Fruit fly (Drosophila melanogaster) whole organism, embryonic: ENCODE results near the gene GC2.

Experiments
- Antp ChIP-seq: fragments of 200-800 bp; sonication (Bioruptor generic); optimal IDR thresholded peaks from 3 replicates; lab custom pipeline; 2016; ENCODE audit warnings: missing biosample characterization, missing genetic modification characterization
- Asciz ChIP-seq: fragments of 200-800 bp; sonication (Bioruptor generic); optimal IDR thresholded peaks from 2 replicates; lab custom pipeline; 2017; ENCODE audit warnings: missing biosample characterization, mild to moderate bottlenecking, missing genetic modification characterization, missing genetic modification reagents
- CG10267 ChIP-seq: fragments of 200-800 bp; sonication (Bioruptor generic); optimal IDR thresholded peaks from 2 replicates; lab custom pipeline; 2018; ENCODE audit warnings: missing biosample characterization, mild to moderate bottlenecking, missing genetic modification characterization, moderate library complexity
- CG10274 ChIP-seq: fragments of 200-800 bp; sonication (Bioruptor generic); optimal IDR thresholded peaks from 3 replicates; lab custom pipeline; 2017; ENCODE audit warnings: missing biosample characterization, mild to moderate bottlenecking, missing genetic modification characterization
- CG11696 ChIP-seq: fragments of 200-800 bp; sonication (Bioruptor generic); IDR thresholded peaks from 2 replicates; pipeline ENCODE4 v1.3.6; 2022; ENCODE audit warnings: missing biosample characterization, missing genetic modification characterization
- CG15269 ChIP-seq: fragments of 200-800 bp; sonication (Bioruptor generic); optimal IDR thresholded peaks from 2 replicates; lab custom pipeline; 2018; ENCODE audit warnings: missing biosample characterization, mild to moderate bottlenecking, missing genetic modification characterization, moderate library complexity
- CG17612 ChIP-seq: fragments of 200-800 bp; sonication (Bioruptor generic); IDR thresholded peaks from 2 replicates; pipeline ENCODE4 v1.3.6; 2022; ENCODE audit warnings: missing biosample characterization, missing genetic modification characterization
- CG1792 ChIP-seq: fragments of 200-800 bp; sonication (Bioruptor generic); optimal IDR thresholded peaks from 2 replicates; lab custom pipeline; 2016; ENCODE audit warnings: missing biosample characterization, missing genetic modification characterization
- CG3065 ChIP-seq: fragments of 200-800 bp; sonication (Bioruptor generic); optimal IDR thresholded peaks from 2 replicates; lab custom pipeline; 2016; ENCODE audit warnings: missing biosample characterization, missing genetic modification characterization
- CG3407 ChIP-seq: fragments of 200-800 bp; sonication (Bioruptor generic); optimal IDR thresholded peaks from 2 replicates; lab custom pipeline; 2018; ENCODE audit warnings: missing biosample characterization, mild to moderate bottlenecking, missing genetic modification characterization
- CG34224 ChIP-seq: fragments of 200-800 bp; sonication (Bioruptor generic); IDR thresholded peaks from 3 replicates; pipeline ENCODE4 v1.3.6; 2022; ENCODE audit warnings: missing biosample characterization, missing genetic modification characterization; ENCODE audit not compliant: partially characterized antibody
- CG5953 ChIP-seq: fragments of 200-800 bp; sonication (Bioruptor generic); IDR thresholded peaks from 2 replicates; pipeline ENCODE4 v1.3.6; 2022; ENCODE audit warnings: missing biosample characterization, missing genetic modification characterization
- CG6854 ChIP-seq: fragments of 200-800 bp; sonication (Bioruptor generic); optimal IDR thresholded peaks from 3 replicates; lab custom pipeline; 2017; ENCODE audit warnings: missing biosample characterization, mild to moderate bottlenecking, missing genetic modification characterization
- CG7987 ChIP-seq: fragments of 200-800 bp; sonication (Bioruptor generic); optimal IDR thresholded peaks from 2 replicates; lab custom pipeline; 2018; ENCODE audit warnings: missing biosample characterization, mild to moderate bottlenecking, missing genetic modification characterization, moderate library complexity
- CG8281 ChIP-seq: fragments of 200-800 bp; sonication (Bioruptor generic); optimal IDR thresholded peaks from 2 replicates; lab custom pipeline; 2018; ENCODE audit warnings: missing biosample characterization, mild to moderate bottlenecking, missing genetic modification characterization, moderate library complexity
- CG9437 ChIP-seq: fragments of 200-800 bp; sonication (Bioruptor generic); optimal IDR thresholded peaks from 2 replicates; lab custom pipeline; 2018; ENCODE audit warnings: missing biosample characterization, mild to moderate bottlenecking, missing genetic modification characterization
- CG9727 ChIP-seq: fragments of 200-800 bp; sonication (Bioruptor generic); optimal IDR thresholded peaks from 3 replicates; lab custom pipeline; 2017; ENCODE audit warnings: missing biosample characterization, mild to moderate bottlenecking, missing genetic modification characterization
- CrebB ChIP-seq: fragments of 200-800 bp; sonication (Bioruptor generic); optimal IDR thresholded peaks from 3 replicates; lab custom pipeline; 2018; ENCODE audit warnings: missing biosample characterization, mild to moderate bottlenecking, missing genetic modification characterization
- Dek ChIP-seq: fragments of 200-800 bp; sonication (Bioruptor generic); optimal IDR thresholded peaks from 3 replicates; lab custom pipeline; 2019; ENCODE audit warnings: missing biosample characterization, mild to moderate bottlenecking, missing genetic modification characterization, moderate library complexity
- Dfd ChIP-seq, 2 experiments: fragments of >200 bp; optimal IDR thresholded peaks; 2 replicates each; lab custom pipeline; 2017; ENCODE audit warnings: missing biosample characterization in 2 of 2, missing genetic modification characterization in 2 of 2
- Elba2 ChIP-seq: fragments of 200-800 bp; sonication (Bioruptor generic); optimal IDR thresholded peaks from 3 replicates; lab custom pipeline; 2016; ENCODE audit warnings: missing biosample characterization, missing genetic modification characterization
- Ets97D ChIP-seq: fragments of 200-800 bp; sonication (Bioruptor generic); optimal IDR thresholded peaks from 3 replicates; lab custom pipeline; 2016; ENCODE audit warnings: missing biosample characterization, missing genetic modification characterization
- Hsf ChIP-seq: fragments of 200-800 bp; sonication (Bioruptor generic); optimal IDR thresholded peaks from 3 replicates; lab custom pipeline; 2016; ENCODE audit warnings: missing biosample characterization, missing genetic modification characterization
- MBD-R2 ChIP-seq: fragments of 200-800 bp; sonication (Bioruptor generic); IDR thresholded peaks from 2 replicates; pipeline ENCODE4 v1.3.6; 2022; ENCODE audit warnings: missing biosample characterization, missing genetic modification characterization
- MTF-1 ChIP-seq: fragments of 200-800 bp; sonication (Bioruptor generic); optimal IDR thresholded peaks from 2 replicates; lab custom pipeline; 2018; ENCODE audit warnings: missing biosample characterization, mild to moderate bottlenecking, missing genetic modification characterization, borderline replicate concordance
- Max ChIP-seq: fragments of 200-800 bp; sonication (Bioruptor generic); optimal IDR thresholded peaks from 2 replicates; lab custom pipeline; 2016; ENCODE audit warnings: missing biosample characterization, mild to moderate bottlenecking, missing genetic modification characterization
- Med ChIP-seq: fragments of 200-800 bp; sonication (Bioruptor generic); peaks from one replicate; lab custom pipeline; 2016; ENCODE audit warnings: missing biosample characterization, missing genetic modification characterization, mild to moderate bottlenecking, inconsistent platforms, moderate library complexity
- Myb ChIP-seq: fragments of 200-800 bp; sonication (Bioruptor generic); optimal IDR thresholded peaks from 2 replicates; lab custom pipeline; 2016; ENCODE audit warnings: missing biosample characterization, missing genetic modification characterization
- Nf-YA ChIP-seq: fragments of 200-800 bp; sonication (Bioruptor generic); IDR thresholded peaks from 2 replicates; pipeline ENCODE4 v1.3.6; 2022; ENCODE audit warnings: missing biosample characterization, missing genetic modification characterization
- Opbp ChIP-seq: fragments of 200-800 bp; sonication (Bioruptor generic); IDR thresholded peaks from 3 replicates; pipeline ENCODE4 v1.3.6; 2022; ENCODE audit warnings: missing biosample characterization, missing genetic modification characterization; ENCODE audit not compliant: partially characterized antibody
- Rfx ChIP-seq: fragments of 200-800 bp; sonication (Bioruptor generic); IDR thresholded peaks from 2 replicates; pipeline ENCODE4 v1.3.6; 2022; ENCODE audit warnings: missing biosample characterization, missing genetic modification characterization
- TFAM ChIP-seq: fragments of 200-800 bp; sonication (Bioruptor generic); optimal IDR thresholded peaks from 2 replicates; lab custom pipeline; 2017; ENCODE audit warnings: missing biosample characterization, missing genetic modification characterization, inconsistent platforms
- ab ChIP-seq: fragments of 200-800 bp; sonication (Bioruptor generic); optimal IDR thresholded peaks from 2 replicates; lab custom pipeline; 2016; ENCODE audit warnings: missing biosample characterization, missing genetic modification characterization
- amos ChIP-seq: fragments of 200-800 bp; sonication (Bioruptor generic); IDR thresholded peaks from 2 replicates; pipeline ENCODE4 v1.3.6; 2022; ENCODE audit warnings: missing biosample characterization, missing genetic modification characterization; ENCODE audit not compliant: partially characterized antibody
- bab2 ChIP-seq: fragments of 200-800 bp; sonication (Bioruptor generic); optimal IDR thresholded peaks from 2 replicates; lab custom pipeline; 2016; ENCODE audit warnings: missing biosample characterization, missing genetic modification characterization
- cad ChIP-seq: fragments of >200 bp; optimal IDR thresholded peaks from 2 replicates; lab custom pipeline; 2017; ENCODE audit warnings: missing biosample characterization, missing genetic modification characterization
- cwo ChIP-seq: fragments of 200-800 bp; sonication (Bioruptor generic); optimal IDR thresholded peaks from 3 replicates; lab custom pipeline; 2017; ENCODE audit warnings: missing biosample characterization, missing genetic modification characterization, mild to moderate bottlenecking, moderate library complexity, missing genetic modification reagents
- exex ChIP-seq: fragments of 200-800 bp; sonication (Bioruptor generic); optimal IDR thresholded peaks from 4 replicates; lab custom pipeline; 2018; ENCODE audit warnings: missing biosample characterization, mild to moderate bottlenecking, missing genetic modification characterization, moderate library complexity
- gfzf ChIP-seq: fragments of 200-800 bp; sonication (Bioruptor generic); optimal IDR thresholded peaks from 2 replicates; lab custom pipeline; 2016; ENCODE audit warnings: missing biosample characterization, mild to moderate bottlenecking, missing genetic modification characterization, moderate library complexity
- h ChIP-seq: fragments of >200 bp; optimal IDR thresholded peaks from 2 replicates; lab custom pipeline; 2017
- hbn ChIP-seq: fragments of 200-800 bp; sonication (Bioruptor generic); IDR thresholded peaks from 2 replicates; pipeline ENCODE4 v1.3.6; 2022; ENCODE audit warnings: missing biosample characterization, missing genetic modification characterization; ENCODE audit not compliant: partially characterized antibody
- ind ChIP-seq: fragments of 200-800 bp; sonication (Bioruptor generic); optimal IDR thresholded peaks from 3 replicates; lab custom pipeline; 2016; ENCODE audit warnings: missing biosample characterization, missing genetic modification characterization
- kah ChIP-seq: fragments of 200-800 bp; sonication (Bioruptor generic); optimal IDR thresholded peaks from 2 replicates; lab custom pipeline; 2018; ENCODE audit warnings: missing biosample characterization, mild to moderate bottlenecking, missing genetic modification characterization
- mam ChIP-seq: fragments of 200-800 bp; sonication (Bioruptor generic); optimal IDR thresholded peaks from 3 replicates; lab custom pipeline; 2016; ENCODE audit warnings: missing biosample characterization, missing genetic modification characterization
- otp ChIP-seq: fragments of 200-800 bp; sonication (Bioruptor generic); IDR thresholded peaks from 3 replicates; pipeline ENCODE4, ENCODE4 v1.3.6; 2022; ENCODE audit warnings: missing biosample characterization, missing genetic modification characterization
- p53 ChIP-seq: fragments of 200-800 bp; sonication (Bioruptor generic); optimal IDR thresholded peaks from 2 replicates; lab custom pipeline; 2016; ENCODE audit warnings: missing biosample characterization, missing genetic modification characterization
- sens ChIP-seq: fragments of 200-800 bp; sonication (Bioruptor generic); peaks from one replicate; lab custom pipeline; 2016; ENCODE audit warnings: missing biosample characterization, missing genetic modification characterization
- seq ChIP-seq: fragments of 200-800 bp; sonication (Bioruptor generic); IDR thresholded peaks from 2 replicates; pipeline ENCODE4 v1.3.6; 2022; ENCODE audit warnings: missing biosample characterization, missing genetic modification characterization
- trh ChIP-seq: fragments of 200-800 bp; sonication (Bioruptor generic); optimal IDR thresholded peaks from 2 replicates; lab custom pipeline; 2016; ENCODE audit warnings: missing biosample characterization, missing genetic modification characterization
- wek ChIP-seq: fragments of 200-800 bp; sonication (Bioruptor generic); optimal IDR thresholded peaks from 3 replicates; lab custom pipeline; 2018; ENCODE audit warnings: missing biosample characterization, mild to moderate bottlenecking, missing genetic modification characterization, moderate library complexity
- zen ChIP-seq: fragments of 200-800 bp; sonication (Bioruptor generic); optimal IDR thresholded peaks from 3 replicates; lab custom pipeline; 2018; ENCODE audit warnings: missing biosample characterization, mild to moderate bottlenecking, missing genetic modification characterization, moderate library complexity

The GC2 gene

dm6 chr3R:11962739-11963214, 8.7 kb upstream of the GC2 start, which contains the start of the genes CG3281 and aurA (continued):
- TF ChIP-seq amos (peak; percentile 97), Antp (peak; percentile 72), otp (GFP tag; lab: Robert Waterston, UW) (no peak), gfzf (peak; percentile 43), Max (GFP tag; lab: Kevin White, UChicago) (peak; percentile 69), TFAM (GFP tag; lab: Kevin White, UChicago) (no peak), CG15269 (peak; percentile 64), seq (no peak), MBD-R2 (peak; percentile 71), wek (GFP tag; lab: Kevin White, UChicago) (no peak), CG17612 (GFP tag; lab: Robert Waterston, UW) (no peak), CG7987 (GFP tag; lab: Kevin White, UChicago) (no peak), cad (no peak), exex (tag; lab: Kevin White, UChicago) (no peak), CG10267 (tag; lab: Kevin White, UChicago) (peak; percentile 98), Rfx (peak; percentile 76), Elba2 (GFP tag; lab: Kevin White, UChicago) (peak; percentile 84), bab2 (peak; percentile 81), MTF-1 (GFP tag; lab: Kevin White, UChicago) (peak; percentile 7), sens (GFP tag; lab: Kevin White, UChicago) (peak; percentile 97), CG6854 (GFP tag; lab: Kevin White, UChicago) (no peak), CG9437 (peak; percentile 9), Asciz (GFP tag; lab: Kevin White, UChicago) (no peak), ind (GFP tag; lab: Kevin White, UChicago) (peak; percentile 76), CG1792 (GFP tag; lab: Kevin White, UChicago) (peak; percentile 66), hbn (GFP tag; lab: Robert Waterston, UW) (peak; percentile 97), mam (GFP tag; lab: Kevin White, UChicago) (peak; percentile 85), CG3065 (peak; percentile 1), CG8281 (tag; lab: Kevin White, UChicago) (no peak), trh (GFP tag; lab: Kevin White, UChicago) (peak; percentile 36), CG9727 (GFP tag; lab: Kevin White, UChicago) (peak; percentile 76), CG34224 (GFP tag; lab: Robert Waterston, UW) (peak; percentile 94), CG10274 (GFP tag; lab: Kevin White, UChicago) (no peak), CG11696 (GFP tag; lab: Robert Waterston, UW) (no peak), Myb (GFP tag; lab: Kevin White, UChicago) (peak; percentile 89), CG5953 (GFP tag; lab: Robert Waterston, UW) (no peak), Ets97D (GFP tag; lab: Kevin White, UChicago) (peak; percentile 85), CG3407 (peak; percentile 1), Dfd (GFP tag; optimal IDR thresholded peaks at IDR 0.05; lab: Kevin White, UChicago) (no peak), cwo (GFP tag; lab: Kevin White, UChicago) (no peak), Hsf (peak; percentile 83), ab (GFP tag; lab: Kevin White, UChicago) (no peak), p53 (GFP tag; lab: Kevin White, UChicago) (no peak), h (no peak), Opbp (GFP tag; lab: Robert Waterston, UW) (peak; percentile 92), kah (GFP tag; lab: Kevin White, UChicago) (no peak), zen (tag; lab: Kevin White, UChicago) (peak; percentile 75), CrebB (peak; percentile 36), Med (peak; percentile 94), Dek (tag; lab: Kevin White, UChicago) (peak; percentile 60), Nf-YA (GFP tag; lab: Robert Waterston, UW) (no peak)
